Worm (Caenorhabditis elegans) whole organism, late embryonic: ENCODE data around the gene fipr-5.

Experiments
- K09A11.1 ChIP-seq: sonication (generic microtip); optimal IDR thresholded peaks from 2 replicates; lab custom pipeline; 2017; ENCODE audit warnings: antibody characterized with exemption, mild to moderate bottlenecking, missing genetic modification characterization, missing compliant biosample characterization; ENCODE audit not compliant: insufficient read depth
- ama-1 ChIP-seq: fragments of 150-350 bp; optimal IDR thresholded peaks from 2 replicates; lab custom pipeline; 2014
- ceh-24 ChIP-seq: sonication (generic microtip); optimal IDR thresholded peaks from 2 replicates; lab custom pipeline; 2016; ENCODE audit warnings: mild to moderate bottlenecking, missing genetic modification characterization, missing compliant biosample characterization
- elt-4 ChIP-seq: sonication (generic microtip); optimal IDR thresholded peaks from 2 replicates; lab custom pipeline; 2016; ENCODE audit warnings: missing genetic modification characterization, missing compliant biosample characterization
- hlh-8 ChIP-seq: sonication (generic microtip); optimal IDR thresholded peaks from 2 replicates; lab custom pipeline; 2016; ENCODE audit warnings: missing genotype, missing genetic modification characterization, missing compliant biosample characterization
- mec-3 ChIP-seq: sonication (generic microtip); optimal IDR thresholded peaks from 2 replicates; lab custom pipeline; 2016; ENCODE audit warnings: borderline replicate concordance, missing genetic modification characterization, missing compliant biosample characterization
- nhr-232 ChIP-seq: sonication (generic microtip); optimal IDR thresholded peaks from 2 replicates; lab custom pipeline; 2016; ENCODE audit warnings: missing genetic modification characterization, missing compliant biosample characterization
- pat-9 ChIP-seq: fragments of 200-800 bp; sonication (Bioruptor generic); optimal IDR thresholded peaks from 2 replicates; lab custom pipeline; 2018; ENCODE audit warnings: mild to moderate bottlenecking, missing genetic modification characterization, moderate library complexity, missing compliant biosample characterization
- pha-4 ChIP-seq: fragments of 150-350 bp; optimal IDR thresholded peaks from 2 replicates; lab custom pipeline; 2018; ENCODE audit warnings: missing biosample characterization, missing genetic modification reagents, missing genetic modification characterization
- pros-1 ChIP-seq: fragments of 150-350 bp; optimal IDR thresholded peaks from 2 replicates; lab custom pipeline; 2014; ENCODE audit warnings: missing biosample characterization, missing genetic modification reagents, missing genetic modification characterization
- sdc-2 ChIP-seq: sonication (generic microtip); optimal IDR thresholded peaks from 2 replicates; lab custom pipeline; 2016; ENCODE audit warnings: missing genotype, missing genetic modification characterization, missing compliant biosample characterization
- tbx-2 ChIP-seq: sonication (generic microtip); optimal IDR thresholded peaks from 2 replicates; lab custom pipeline; 2016; ENCODE audit warnings: missing genetic modification characterization, missing compliant biosample characterization
- unc-55 ChIP-seq: sonication (generic microtip); optimal IDR thresholded peaks from 2 replicates; lab custom pipeline; 2017; ENCODE audit warnings: missing biosample characterization, missing genetic modification reagents, missing genetic modification characterization

DNA sequence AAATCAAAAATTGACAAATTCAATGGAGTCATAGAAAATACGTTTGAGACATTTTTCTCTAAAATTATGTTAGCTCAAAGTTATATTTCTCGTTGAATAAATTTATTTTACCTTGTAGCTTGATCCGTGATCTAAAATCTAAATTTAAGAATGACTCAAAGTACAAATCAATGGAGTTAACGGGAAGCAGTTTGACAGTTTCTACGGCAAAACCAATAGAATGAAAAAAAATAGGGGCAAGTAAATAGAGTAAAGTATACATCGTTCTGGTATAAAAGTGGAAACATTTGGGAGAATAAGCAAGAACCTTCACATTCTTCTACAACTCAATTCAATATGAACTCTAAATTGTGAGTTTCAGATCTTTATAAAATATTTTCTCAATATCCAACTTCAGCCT lies 9.7 kb upstream of the fipr-5 start, which contains the start of gene fipr-6:
- no peak for TF ChIP-seq pros-1 (tag; lab: Kevin White, UChicago)
- TF ChIP-seq tbx-2: no peak
- no peak for TF ChIP-seq pha-4
- no peak for TF ChIP-seq K09A11.1 (tag; lab: Kevin White, UChicago)
- no peak for TF ChIP-seq ceh-24
- TF ChIP-seq elt-4 (tag; lab: Kevin White, UChicago): no peak
- no peak for TF ChIP-seq unc-55 (GFP tag; lab: Kevin White, UChicago)
- no peak for TF ChIP-seq sdc-2 (tag; lab: Kevin White, UChicago)
- TF ChIP-seq nhr-232 (tag; lab: Kevin White, UChicago): no peak
- no peak for TF ChIP-seq pat-9 (tag; lab: Kevin White, UChicago)
- TF ChIP-seq mec-3 (tag; lab: Kevin White, UChicago): no peak
- no peak for TF ChIP-seq ama-1
- no peak for TF ChIP-seq hlh-8 (tag; lab: Kevin White, UChicago)
